Fruit fly (Drosophila melanogaster) whole organism, embryonic: ENCODE results near the gene tws.
A peak's percentile ranks its signal among the peaks of the same experiment; 100 is the strongest.

Source experiments
- Abd-B ChIP-seq: fragments of 200-800 bp; sonication (Bioruptor generic); optimal IDR thresholded peaks from 2 replicates; lab custom pipeline; 2018; ENCODE audit warnings: missing biosample characterization, mild to moderate bottlenecking, missing genetic modification characterization, moderate library complexity
- Adf1 ChIP-seq: fragments of 200-800 bp; sonication (Bioruptor generic); IDR thresholded peaks from 2 replicates; pipeline ENCODE4 v1.3.6; 2022; ENCODE audit warnings: missing biosample characterization, missing genetic modification characterization
- BEAF-32 ChIP-seq: fragments of 200-800 bp; sonication (Bioruptor generic); optimal IDR thresholded peaks from 3 replicates; lab custom pipeline; 2017; ENCODE audit warnings: missing biosample characterization, missing genetic modification characterization, mild to moderate bottlenecking, moderate library complexity, missing genetic modification reagents
- CG10209 ChIP-seq: fragments of 200-800 bp; sonication (Bioruptor generic); optimal IDR thresholded peaks from 3 replicates; lab custom pipeline; 2017; ENCODE audit warnings: missing biosample characterization, mild to moderate bottlenecking, missing genetic modification characterization, missing genetic modification reagents
- CG10267 ChIP-seq: fragments of 200-800 bp; sonication (Bioruptor generic); optimal IDR thresholded peaks from 2 replicates; lab custom pipeline; 2018; ENCODE audit warnings: missing biosample characterization, mild to moderate bottlenecking, missing genetic modification characterization, moderate library complexity
- CG11398 ChIP-seq: fragments of 200-800 bp; sonication (Bioruptor generic); optimal IDR thresholded peaks from 2 replicates; lab custom pipeline; 2016; ENCODE audit warnings: missing biosample characterization, missing genetic modification characterization
- CG12155 ChIP-seq: fragments of 200-800 bp; sonication (Bioruptor generic); optimal IDR thresholded peaks from 3 replicates; lab custom pipeline; 2016; ENCODE audit warnings: missing biosample characterization, missing genetic modification characterization
- CG12744 ChIP-seq: fragments of 200-800 bp; sonication (Bioruptor generic); optimal IDR thresholded peaks from 2 replicates; lab custom pipeline; 2016; ENCODE audit warnings: missing biosample characterization, missing genetic modification characterization
- CG14860 ChIP-seq: fragments of 200-800 bp; sonication (Bioruptor generic); IDR thresholded peaks from 3 replicates; pipeline ENCODE4 v1.3.6; 2022; ENCODE audit warnings: missing biosample characterization, missing genetic modification characterization; ENCODE audit not compliant: partially characterized antibody
- CG17829 ChIP-seq: fragments of 200-800 bp; optimal IDR thresholded peaks from 2 replicates; lab custom pipeline; 2019; ENCODE audit warnings: missing biosample characterization, mild to moderate bottlenecking, missing genetic modification characterization, moderate library complexity
- CG1792 ChIP-seq: fragments of 200-800 bp; sonication (Bioruptor generic); optimal IDR thresholded peaks from 2 replicates; lab custom pipeline; 2016; ENCODE audit warnings: missing biosample characterization, missing genetic modification characterization
- CG2116 ChIP-seq: fragments of 200-800 bp; sonication (Bioruptor generic); optimal IDR thresholded peaks from 3 replicates; lab custom pipeline; 2018; ENCODE audit warnings: missing biosample characterization, mild to moderate bottlenecking, missing genetic modification characterization
- CG2199 ChIP-seq: fragments of 200-800 bp; sonication (Bioruptor generic); IDR thresholded peaks from 3 replicates; pipeline ENCODE4 v1.3.6; 2022; ENCODE audit warnings: missing biosample characterization, missing genetic modification characterization
- CG2889 ChIP-seq: fragments of 200-800 bp; sonication (Bioruptor generic); IDR thresholded peaks from 3 replicates; pipeline ENCODE4 v1.3.6; 2022; ENCODE audit warnings: missing biosample characterization, missing genetic modification characterization
- CG31441 ChIP-seq: fragments of 200-800 bp; sonication (Bioruptor generic); IDR thresholded peaks from 2 replicates; pipeline ENCODE4 v1.3.6; 2022; ENCODE audit warnings: missing biosample characterization, missing genetic modification characterization
- CG3281 ChIP-seq: fragments of 200-800 bp; sonication (Bioruptor generic); optimal IDR thresholded peaks from 3 replicates; lab custom pipeline; 2017; ENCODE audit warnings: missing biosample characterization, mild to moderate bottlenecking, missing genetic modification characterization
- CG3407 ChIP-seq: fragments of 200-800 bp; sonication (Bioruptor generic); optimal IDR thresholded peaks from 2 replicates; lab custom pipeline; 2018; ENCODE audit warnings: missing biosample characterization, mild to moderate bottlenecking, missing genetic modification characterization
- CG3726 ChIP-seq: fragments of 200-800 bp; sonication (Bioruptor generic); IDR thresholded peaks from 3 replicates; pipeline ENCODE4, ENCODE4 v1.3.6; 2022; ENCODE audit warnings: missing biosample characterization, missing genetic modification characterization
- CG3838 ChIP-seq: fragments of 200-800 bp; sonication (Bioruptor generic); optimal IDR thresholded peaks from 3 replicates; lab custom pipeline; 2016; ENCODE audit warnings: missing biosample characterization, missing genetic modification characterization
- CG6254 ChIP-seq: fragments of 200-800 bp; sonication (Bioruptor generic); optimal IDR thresholded peaks from 3 replicates; lab custom pipeline; 2017; ENCODE audit warnings: mild to moderate bottlenecking, missing biosample characterization, missing genetic modification reagents, missing genetic modification characterization
- CG6272 ChIP-seq: fragments of 200-800 bp; sonication (Bioruptor generic); IDR thresholded peaks from 2 replicates; pipeline ENCODE4 v1.3.6; 2022; ENCODE audit warnings: missing biosample characterization, missing genetic modification characterization
- CG6854 ChIP-seq: fragments of 200-800 bp; sonication (Bioruptor generic); optimal IDR thresholded peaks from 3 replicates; lab custom pipeline; 2017; ENCODE audit warnings: missing biosample characterization, mild to moderate bottlenecking, missing genetic modification characterization
- CG8290 ChIP-seq, 3 experiments: fragments of 200-800 bp; sonication (Bioruptor generic); optimal IDR thresholded peaks; 2 replicates each; lab custom pipeline; 2016 to 2019; ENCODE audit warnings: missing biosample characterization in 3 of 3, missing genetic modification characterization in 3 of 3, mild to moderate bottlenecking in 2 of 3, moderate library complexity in 1 of 3
- CG8388 ChIP-seq: fragments of 200-800 bp; sonication (Bioruptor generic); optimal IDR thresholded peaks from 2 replicates; lab custom pipeline; 2019; ENCODE audit warnings: missing biosample characterization, mild to moderate bottlenecking, missing genetic modification characterization, moderate library complexity
- D ChIP-seq, 2 experiments: fragments of 200-800 bp in 1 of 2; fragments of >200 bp in 1 of 2; sonication (Bioruptor generic) in 1 of 2; optimal IDR thresholded peaks; 2 replicates in 1 of 2; 3 replicates in 1 of 2; lab custom pipeline; 2017; ENCODE audit warnings: mild to moderate bottlenecking in 1 of 2, missing biosample characterization in 1 of 2, missing genetic modification characterization in 1 of 2, missing genetic modification reagents in 1 of 2
- Drgx ChIP-seq: fragments of 200-800 bp; sonication (Bioruptor generic); IDR thresholded peaks from 2 replicates; pipeline ENCODE4 v1.3.6; 2022; ENCODE audit warnings: missing biosample characterization, missing genetic modification characterization
- HmgZ ChIP-seq: fragments of 200-800 bp; sonication (Bioruptor generic); optimal IDR thresholded peaks from 2 replicates; lab custom pipeline; 2018; ENCODE audit warnings: missing biosample characterization, mild to moderate bottlenecking, missing genetic modification characterization
- Hmx ChIP-seq: fragments of 200-800 bp; sonication (Bioruptor generic); optimal IDR thresholded peaks from 2 replicates; lab custom pipeline; 2016; ENCODE audit warnings: missing biosample characterization, missing genetic modification characterization
- Lhr ChIP-seq: fragments of 200-800 bp; sonication (Bioruptor generic); optimal IDR thresholded peaks from 3 replicates; lab custom pipeline; 2017; ENCODE audit warnings: mild to moderate bottlenecking, missing biosample characterization, missing genetic modification reagents, missing genetic modification characterization
- Oaz ChIP-seq: fragments of 200-800 bp; sonication (Bioruptor generic); IDR thresholded peaks from 2 replicates; pipeline ENCODE4 v1.3.6; 2022; ENCODE audit warnings: missing biosample characterization, missing genetic modification characterization
- Ravus ChIP-seq: fragments of 200-800 bp; sonication (Bioruptor generic); IDR thresholded peaks from 2 replicates; pipeline ENCODE4 v1.3.6; 2022; ENCODE audit warnings: missing biosample characterization, missing genetic modification characterization
- Sox102F ChIP-seq: fragments of 200-800 bp; sonication (Bioruptor generic); optimal IDR thresholded peaks from 2 replicates; lab custom pipeline; 2018; ENCODE audit warnings: missing biosample characterization, mild to moderate bottlenecking, missing genetic modification characterization, moderate library complexity
- abd-A ChIP-seq: fragments of 200-800 bp; sonication (Bioruptor generic); optimal IDR thresholded peaks from 3 replicates; lab custom pipeline; 2019; ENCODE audit warnings: missing biosample characterization, mild to moderate bottlenecking, missing genetic modification characterization, moderate library complexity
- btn ChIP-seq: fragments of 200-800 bp; sonication (Bioruptor generic); optimal IDR thresholded peaks from 2 replicates; lab custom pipeline; 2016; ENCODE audit warnings: missing biosample characterization, missing genetic modification characterization
- cad ChIP-seq: fragments of >200 bp; optimal IDR thresholded peaks from 2 replicates; lab custom pipeline; 2017; ENCODE audit warnings: missing biosample characterization, missing genetic modification characterization
- chif ChIP-seq, 2 experiments: fragments of 200-800 bp; sonication (Bioruptor generic); optimal IDR thresholded peaks; 3 replicates each; lab custom pipeline; 2016; ENCODE audit warnings: missing biosample characterization in 2 of 2, missing genetic modification characterization in 2 of 2
- dmrt99B ChIP-seq: fragments of 200-800 bp; sonication (Bioruptor generic); optimal IDR thresholded peaks from 2 replicates; lab custom pipeline; 2018; ENCODE audit warnings: missing biosample characterization, mild to moderate bottlenecking, missing genetic modification characterization, moderate library complexity
- ftz-f1 ChIP-seq: fragments of 200-800 bp; sonication (Bioruptor generic); optimal IDR thresholded peaks from 2 replicates; lab custom pipeline; 2016; ENCODE audit warnings: missing biosample characterization, missing genetic modification characterization
- gcm2 ChIP-seq: fragments of 200-800 bp; sonication (Bioruptor generic); optimal IDR thresholded peaks from 2 replicates; lab custom pipeline; 2016; ENCODE audit warnings: missing biosample characterization, missing genetic modification characterization
- kah ChIP-seq: fragments of 200-800 bp; sonication (Bioruptor generic); optimal IDR thresholded peaks from 2 replicates; lab custom pipeline; 2018; ENCODE audit warnings: missing biosample characterization, mild to moderate bottlenecking, missing genetic modification characterization
- nmo ChIP-seq: fragments of 200-800 bp; sonication (Bioruptor generic); optimal IDR thresholded peaks from 2 replicates; lab custom pipeline; 2018; ENCODE audit warnings: missing biosample characterization, mild to moderate bottlenecking, missing genetic modification characterization, moderate library complexity
- odd ChIP-seq: fragments of 200-800 bp; sonication (Bioruptor generic); optimal IDR thresholded peaks from 2 replicates; lab custom pipeline; 2017; ENCODE audit warnings: missing biosample characterization, mild to moderate bottlenecking, missing genetic modification characterization
- org-1 ChIP-seq: fragments of 200-800 bp; sonication (Bioruptor generic); optimal IDR thresholded peaks from 2 replicates; lab custom pipeline; 2017; ENCODE audit warnings: missing biosample characterization, missing genetic modification characterization
- p53 ChIP-seq: fragments of 200-800 bp; sonication (Bioruptor generic); optimal IDR thresholded peaks from 2 replicates; lab custom pipeline; 2016; ENCODE audit warnings: missing biosample characterization, missing genetic modification characterization
- so ChIP-seq: fragments of 200-800 bp; sonication (Bioruptor generic); IDR thresholded peaks from 3 replicates; pipeline ENCODE4 v1.3.6; 2022; ENCODE audit warnings: missing biosample characterization, missing genetic modification characterization
- trh ChIP-seq: fragments of 200-800 bp; sonication (Bioruptor generic); optimal IDR thresholded peaks from 2 replicates; lab custom pipeline; 2016; ENCODE audit warnings: missing biosample characterization, missing genetic modification characterization
- unpg ChIP-seq: fragments of 200-800 bp; sonication (Bioruptor generic); optimal IDR thresholded peaks from 3 replicates; lab custom pipeline; 2018; ENCODE audit warnings: missing biosample characterization, mild to moderate bottlenecking, missing genetic modification characterization, moderate library complexity
- vvl ChIP-seq: fragments of 200-800 bp; sonication (Bioruptor generic); IDR thresholded peaks from 2 replicates; pipeline ENCODE4 v1.3.6; 2022; ENCODE audit warnings: missing biosample characterization, missing genetic modification characterization
- zfh2 ChIP-seq: fragments of 200-800 bp; sonication (Bioruptor generic); optimal IDR thresholded peaks from 2 replicates; lab custom pipeline; 2016; ENCODE audit warnings: missing biosample characterization, missing genetic modification characterization

The tws gene

dm6 chr3R:10153957-10154685, 14.5 kb upstream of the tws start (continued):
- peak; percentile 22; the same call in 1 of the 2 replicates for TF ChIP-seq vvl (GFP tag; lab: Robert Waterston, UW)
- no peak for TF ChIP-seq ftz-f1 (GFP tag; lab: Kevin White, UChicago)
- TF ChIP-seq CG10267, result no peak
- no peak for TF ChIP-seq D (optimal IDR thresholded peaks at IDR 0.05; lab: Kevin White, UChicago)
- TF ChIP-seq D (GFP tag; optimal IDR thresholded peaks at IDR 0.05; lab: Kevin White, UChicago), result no peak
- peak; percentile 83 for TF ChIP-seq Drgx (GFP tag; lab: Robert Waterston, UW)
- no peak for TF ChIP-seq p53 (GFP tag; lab: Kevin White, UChicago)
- no peak for TF ChIP-seq CG2889 (GFP tag; lab: Robert Waterston, UW)
- TF ChIP-seq cad (GFP tag; lab: Kevin White, UChicago), result no peak
- TF ChIP-seq Lhr (GFP tag; lab: Kevin White, UChicago), result no peak
- peak; percentile 58 for TF ChIP-seq Sox102F (GFP tag; lab: Kevin White, UChicago)
- peak; percentile 22 for TF ChIP-seq CG8388 (GFP tag; lab: Kevin White, UChicago)
- no peak for TF ChIP-seq CG17829
- TF ChIP-seq gcm2, result no peak
- TF ChIP-seq so (GFP tag; lab: Robert Waterston, UW), result 0 out of 3 replicates have a peak, but pooled peaks have one; percentile 12
- no peak for TF ChIP-seq odd (GFP tag; lab: Kevin White, UChicago)
- TF ChIP-seq Oaz, result peak; percentile 23; the same call in 1 of the 2 replicates
- no peak for TF ChIP-seq unpg
- TF ChIP-seq CG6854 (GFP tag; lab: Kevin White, UChicago), result no peak
- no peak for TF ChIP-seq CG6272
- no peak for TF ChIP-seq CG11398 (GFP tag; lab: Kevin White, UChicago)
- TF ChIP-seq Hmx (GFP tag; lab: Kevin White, UChicago), result no peak
- TF ChIP-seq Ravus (GFP tag; lab: Robert Waterston, UW), result no peak
- no peak for TF ChIP-seq zfh2 (GFP tag; lab: Kevin White, UChicago)
- no peak for TF ChIP-seq CG3726 (GFP tag; lab: Robert Waterston, UW)
- TF ChIP-seq trh (GFP tag; lab: Kevin White, UChicago), result no peak
- TF ChIP-seq CG12155, result no peak
- TF ChIP-seq CG6254, result peak; percentile 54
- no peak for TF ChIP-seq CG14860 (GFP tag; lab: Robert Waterston, UW)
- TF ChIP-seq btn (GFP tag; lab: Kevin White, UChicago), result no peak
- TF ChIP-seq Abd-B (GFP tag; lab: Kevin White, UChicago), result peak; percentile 18
- no peak for TF ChIP-seq CG3838 (GFP tag; lab: Kevin White, UChicago)
- no peak for TF ChIP-seq abd-A
- no peak for TF ChIP-seq Adf1 (GFP tag; lab: Robert Waterston, UW)
- TF ChIP-seq dmrt99B, result peak; percentile 71
- TF ChIP-seq kah (GFP tag; lab: Kevin White, UChicago), result no peak
- TF ChIP-seq BEAF-32 (GFP tag; lab: Kevin White, UChicago), result no peak
- TF ChIP-seq CG3281, result peak; percentile 0
- no peak for TF ChIP-seq HmgZ
- no peak for TF ChIP-seq CG2199 (GFP tag; lab: Robert Waterston, UW)
- no peak for TF ChIP-seq CG8290 (GFP tag; optimal IDR thresholded peaks at IDR 0.05; lab: Kevin White, UChicago)
- no peak for TF ChIP-seq CG8290 (tag; optimal IDR thresholded peaks at IDR 0.05; lab: Kevin White, UChicago)
- TF ChIP-seq CG3407, result no peak
- TF ChIP-seq CG12744 (GFP tag; lab: Kevin White, UChicago), result no peak
- TF ChIP-seq CG10209, result no peak
- TF ChIP-seq CG2116, result no peak
- TF ChIP-seq CG31441 (GFP tag; lab: Robert Waterston, UW), result no peak
- no peak for TF ChIP-seq chif (GFP tag; optimal IDR thresholded peaks at IDR 0.05; lab: Kevin White, UChicago)
- TF ChIP-seq nmo (GFP tag; lab: Kevin White, UChicago), result no peak
- no peak for TF ChIP-seq CG1792 (GFP tag; lab: Kevin White, UChicago)
- TF ChIP-seq org-1, result peak; percentile 17
